Worm (Caenorhabditis elegans) whole organism, L2 larva: ENCODE data around the gene srw-122.
"Not testable (repeated sequence)": the region's sequence is repeated elsewhere in the genome, so short reads cannot be mapped to it uniquely, and the experiment has no call there.

Source experiments
- C34F6.9 ChIP-seq: fragments of 150-350 bp; optimal IDR thresholded peaks from 2 replicates; lab custom pipeline; 2014; ENCODE audit warnings: missing biosample characterization, missing genetic modification characterization
- ZK546.5 ChIP-seq: sonication (generic microtip); optimal IDR thresholded peaks from 2 replicates; lab custom pipeline; 2017; ENCODE audit warnings: missing biosample characterization, missing genetic modification characterization
- alr-1 ChIP-seq: fragments of 150-350 bp; optimal IDR thresholded peaks from 2 replicates; lab custom pipeline; 2014; ENCODE audit warnings: missing biosample characterization, missing genetic modification characterization
- ama-1 ChIP-seq: fragments of 150-350 bp; optimal IDR thresholded peaks from 2 replicates; lab custom pipeline; 2018; ENCODE audit warnings: inconsistent platforms
- ceh-16 ChIP-seq: fragments of 150-350 bp; optimal IDR thresholded peaks from 2 replicates; lab custom pipeline; 2014; ENCODE audit warnings: missing biosample characterization, missing genetic modification characterization
- ceh-82 ChIP-seq: fragments of 150-350 bp; optimal IDR thresholded peaks from 2 replicates; lab custom pipeline; 2014; ENCODE audit warnings: missing biosample characterization, missing genetic modification characterization
- crh-2 ChIP-seq: sonication (generic microtip); optimal IDR thresholded peaks from 2 replicates; lab custom pipeline; 2017; ENCODE audit warnings: missing biosample characterization, missing genetic modification characterization
- egl-27 ChIP-seq: sonication (generic microtip); optimal IDR thresholded peaks from 3 replicates; lab custom pipeline; 2017; ENCODE audit warnings: missing biosample characterization, missing genetic modification reagents, missing genetic modification characterization
- elt-1 ChIP-seq: fragments of 150-350 bp; optimal IDR thresholded peaks from 2 replicates; lab custom pipeline; 2014; ENCODE audit warnings: missing biosample characterization, missing genetic modification characterization
- elt-3 ChIP-seq: sonication (generic microtip); optimal IDR thresholded peaks from 2 replicates; lab custom pipeline; 2017; ENCODE audit warnings: missing biosample characterization, missing genetic modification characterization
- gmeb-1 ChIP-seq: fragments of 150-350 bp; optimal IDR thresholded peaks from 2 replicates; lab custom pipeline; 2014; ENCODE audit warnings: missing biosample characterization, missing genetic modification characterization
- lin-39 ChIP-seq: fragments of 150-350 bp; optimal IDR thresholded peaks from 2 replicates; lab custom pipeline; 2014; ENCODE audit warnings: missing biosample characterization, missing genetic modification reagents, missing genetic modification characterization
- lsy-2 ChIP-seq, 2 experiments: fragments of 150-350 bp in 1 of 2; sonication (generic microtip) in 1 of 2; optimal IDR thresholded peaks; 2 replicates each; lab custom pipeline; 2014 to 2017; ENCODE audit warnings: missing biosample characterization in 2 of 2, missing genetic modification characterization in 2 of 2
- mab-5 ChIP-seq: fragments of 150-350 bp; optimal IDR thresholded peaks from 2 replicates; lab custom pipeline; 2014; ENCODE audit warnings: missing biosample characterization, missing genetic modification characterization
- mdl-1 ChIP-seq, 2 experiments: fragments of 150-350 bp in 1 of 2; sonication (generic microtip) in 1 of 2; optimal IDR thresholded peaks; 2 replicates each; lab custom pipeline; 2017; ENCODE audit warnings: missing biosample characterization in 2 of 2, missing genetic modification characterization in 2 of 2
- nhr-10 ChIP-seq: sonication (generic microtip); optimal IDR thresholded peaks from 2 replicates; lab custom pipeline; 2017; ENCODE audit warnings: missing biosample characterization, missing genetic modification characterization
- nhr-12 ChIP-seq: fragments of 150-350 bp; optimal IDR thresholded peaks from 2 replicates; lab custom pipeline; 2014; ENCODE audit warnings: missing biosample characterization, missing genetic modification characterization
- nhr-129 ChIP-seq: fragments of 150-350 bp; optimal IDR thresholded peaks from 2 replicates; lab custom pipeline; 2014; ENCODE audit warnings: missing biosample characterization, missing genetic modification characterization
- nhr-21 ChIP-seq: fragments of 150-350 bp; optimal IDR thresholded peaks from 2 replicates; lab custom pipeline; 2014; ENCODE audit warnings: missing biosample characterization, missing genetic modification characterization
- nhr-23 ChIP-seq: fragments of 150-350 bp; optimal IDR thresholded peaks from 2 replicates; lab custom pipeline; 2014; ENCODE audit warnings: missing biosample characterization, missing genetic modification reagents, missing genetic modification characterization
- nhr-237 ChIP-seq: fragments of 150-350 bp; optimal IDR thresholded peaks from 2 replicates; lab custom pipeline; 2014; ENCODE audit warnings: missing biosample characterization, missing genetic modification characterization
- nhr-25 ChIP-seq: fragments of 150-350 bp; sonication (generic microtip); optimal IDR thresholded peaks from 3 replicates; lab custom pipeline; 2014; ENCODE audit warnings: missing biosample characterization, missing genetic modification characterization
- nhr-6 ChIP-seq: fragments of 150-350 bp; optimal IDR thresholded peaks from 2 replicates; lab custom pipeline; 2014; ENCODE audit warnings: missing biosample characterization, missing genetic modification characterization
- peb-1 ChIP-seq: fragments of 150-350 bp; optimal IDR thresholded peaks from 2 replicates; lab custom pipeline; 2014; ENCODE audit warnings: missing biosample characterization, missing genetic modification characterization
- sem-4 ChIP-seq: fragments of 150-350 bp; optimal IDR thresholded peaks from 2 replicates; lab custom pipeline; 2014; ENCODE audit warnings: missing biosample characterization, missing genetic modification reagents, missing genetic modification characterization
- sma-3 ChIP-seq: sonication (generic microtip); optimal IDR thresholded peaks from 2 replicates; lab custom pipeline; 2016; ENCODE audit warnings: missing genetic modification reagents, missing genetic modification characterization, missing compliant biosample characterization
- sma-9 ChIP-seq, 2 experiments: fragments of 150-350 bp in 1 of 2; sonication (generic microtip) in 1 of 2; optimal IDR thresholded peaks; 2 replicates each; lab custom pipeline; 2014 to 2016; ENCODE audit warnings: missing genetic modification characterization in 2 of 2, mild to moderate bottlenecking in 1 of 2, missing biosample characterization in 1 of 2, missing compliant biosample characterization in 1 of 2, missing genetic modification reagents in 1 of 2, moderate library complexity in 1 of 2
- snpc-4 ChIP-seq: fragments of 150-350 bp; optimal IDR thresholded peaks from 2 replicates; lab custom pipeline; 2014; ENCODE audit warnings: missing biosample characterization, missing genetic modification characterization
- unc-39 ChIP-seq: fragments of 150-350 bp; optimal IDR thresholded peaks from 2 replicates; lab custom pipeline; 2014; ENCODE audit warnings: missing biosample characterization, missing genetic modification characterization
- unc-62 ChIP-seq: fragments of 150-350 bp; optimal IDR thresholded peaks from 2 replicates; lab custom pipeline; 2014; ENCODE audit warnings: missing biosample characterization, missing genetic modification reagents, missing genetic modification characterization
- zag-1 ChIP-seq: fragments of 150-350 bp; optimal IDR thresholded peaks from 2 replicates; lab custom pipeline; 2014; ENCODE audit warnings: missing biosample characterization, missing genetic modification characterization
- ztf-4 ChIP-seq: fragments of 150-350 bp; optimal IDR thresholded peaks from 2 replicates; lab custom pipeline; 2014; ENCODE audit warnings: missing biosample characterization, missing genetic modification characterization

The srw-122 gene

DNA sequence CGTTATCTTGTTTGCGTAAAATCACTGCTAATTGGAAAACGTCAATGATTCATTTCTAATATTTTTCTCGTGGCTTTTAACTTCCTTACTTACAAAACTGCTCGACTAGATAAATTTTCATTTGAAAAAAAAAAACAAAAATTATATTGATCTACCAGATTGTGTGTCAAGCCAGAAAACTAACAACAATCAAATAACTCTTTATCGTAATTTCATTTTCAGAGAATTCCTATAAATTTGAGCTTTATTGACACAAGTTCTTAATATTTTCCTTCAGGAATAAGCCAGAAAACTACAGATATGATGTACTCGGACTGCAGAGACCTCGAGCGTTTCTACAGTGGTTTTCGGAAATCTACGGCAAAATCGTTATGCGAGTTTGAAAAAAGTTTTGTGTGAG, 24.3 kb upstream of the srw-122 start, which contains the start of gene srw-124:
TSS of gene srw-124 (plus strand) at position 301 of the 400 bp plus-strand sequence.
- no peak for TF ChIP-seq zag-1 (tag; lab: Kevin White, UChicago)
- no peak for TF ChIP-seq elt-3 (tag; lab: Kevin White, UChicago)
- TF ChIP-seq nhr-10 (tag; lab: Kevin White, UChicago) = no peak
- no peak for TF ChIP-seq mab-5 (tag; lab: Kevin White, UChicago)
- TF ChIP-seq nhr-129 (tag; lab: Kevin White, UChicago) = no peak
- TF ChIP-seq sma-3 (GFP tag; lab: Kevin White, UChicago) = no peak
- no peak for TF ChIP-seq ztf-4 (tag; lab: Kevin White, UChicago)
- TF ChIP-seq nhr-12 (tag; lab: Kevin White, UChicago) = no peak
- no peak for TF ChIP-seq unc-62 (GFP tag; lab: Kevin White, UChicago)
- TF ChIP-seq sma-9 (GFP tag; optimal IDR thresholded peaks at IDR 0.05; lab: Kevin White, UChicago) = no peak
- TF ChIP-seq sma-9 (tag; optimal IDR thresholded peaks at IDR 0.05; lab: Kevin White, UChicago) = no peak

DNA sequence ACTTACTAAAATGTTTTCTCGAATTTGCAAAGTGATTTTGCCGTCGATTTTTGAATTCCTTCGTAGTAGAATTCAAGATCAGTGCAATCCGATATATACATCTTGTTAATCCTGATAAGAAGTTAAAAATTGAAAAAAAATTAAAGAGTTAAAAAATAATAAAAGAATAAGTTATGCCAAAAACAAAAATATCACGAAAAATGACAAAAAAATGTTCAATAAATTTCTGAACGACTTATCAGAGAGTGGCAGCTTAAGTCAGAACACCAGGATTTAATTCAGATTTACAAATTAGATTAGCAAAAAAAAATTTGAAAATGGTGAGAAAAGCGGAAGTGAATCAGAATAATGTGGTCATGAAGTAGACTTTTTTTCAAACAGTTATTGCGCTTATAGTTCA, 23.3 kb upstream of the srw-122 start, which contains the start of gene srw-123:
TSS of gene srw-123 (minus strand) at position 101 of the 400 bp plus-strand sequence.
- TF ChIP-seq nhr-6; unc-39; mdl-1 (tag; optimal IDR thresholded peaks at IDR 0.05; lab: Kevin White, UChicago): not testable (repeated sequence)

DNA sequence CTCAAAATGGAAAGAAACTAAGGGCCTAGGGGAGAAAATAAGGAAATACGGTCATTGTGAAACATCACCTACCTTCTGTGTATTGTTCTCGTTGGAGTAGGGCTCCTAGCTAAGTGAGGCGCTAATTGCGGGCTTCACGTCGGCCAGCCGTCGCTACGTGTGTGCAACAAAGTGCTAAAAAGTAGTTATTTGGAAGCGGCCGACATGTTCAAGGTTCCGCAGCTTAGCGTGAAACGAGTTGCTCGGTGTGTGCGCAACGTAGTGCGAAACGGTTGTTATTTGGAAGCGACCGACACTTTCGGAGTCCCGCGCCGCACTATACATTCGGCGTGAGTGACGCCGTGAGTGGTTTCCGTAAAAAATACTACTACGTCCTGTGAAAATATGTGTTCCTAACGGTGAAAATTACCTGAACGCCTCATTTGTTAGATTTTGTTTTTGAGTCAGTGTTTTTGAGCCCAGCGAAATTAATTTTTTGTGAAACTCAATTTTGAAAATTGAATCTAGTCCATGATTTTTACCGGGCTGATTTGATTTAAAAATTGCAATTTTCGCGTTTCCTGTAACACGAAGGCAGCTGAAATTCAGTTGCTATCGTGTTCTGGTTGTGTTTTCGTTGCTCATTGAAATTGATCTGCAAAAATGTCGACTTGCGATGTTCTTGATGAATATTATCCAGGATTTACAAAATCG, 19.5 kb upstream of the srw-122 start, which contains the start of gene srw-129:
TSS of gene srw-129 (plus strand) at position 643 of the 693 bp plus-strand sequence.
- no peak for TF ChIP-seq nhr-129 (tag; lab: Kevin White, UChicago)
- no peak for TF ChIP-seq gmeb-1 (tag; lab: Kevin White, UChicago)
- TF ChIP-seq elt-3 (tag; lab: Kevin White, UChicago) = no peak
- no peak for TF ChIP-seq nhr-6
- TF ChIP-seq ceh-82 (tag; lab: Kevin White, UChicago) = no peak

DNA sequence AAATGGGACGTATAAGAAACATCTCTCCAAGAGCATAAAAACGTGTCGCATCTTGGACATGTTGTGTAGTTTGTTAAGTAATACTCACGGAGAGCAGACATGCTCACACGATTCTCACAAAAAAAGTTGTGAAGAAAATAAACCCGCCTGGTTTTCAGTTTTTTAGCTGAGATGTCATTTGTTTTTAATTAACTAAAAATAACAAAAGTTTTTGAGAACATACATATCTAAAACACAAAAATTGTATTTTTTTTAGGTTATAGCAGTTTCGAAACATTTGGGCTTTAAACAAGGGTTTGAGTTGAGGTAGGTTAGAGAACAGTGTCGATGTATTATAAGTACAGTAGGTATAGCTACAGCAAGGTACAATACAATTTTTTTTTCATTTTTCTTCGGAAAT, 12.8 kb upstream of the srw-122 start, which contains the start of gene srh-88:
TSS of gene srh-88 (minus strand) at position 101 of the 400 bp plus-strand sequence.
- no peak for TF ChIP-seq sma-3 (GFP tag; lab: Kevin White, UChicago)
- TF ChIP-seq, all 48 proteins: peak for 0

DNA sequence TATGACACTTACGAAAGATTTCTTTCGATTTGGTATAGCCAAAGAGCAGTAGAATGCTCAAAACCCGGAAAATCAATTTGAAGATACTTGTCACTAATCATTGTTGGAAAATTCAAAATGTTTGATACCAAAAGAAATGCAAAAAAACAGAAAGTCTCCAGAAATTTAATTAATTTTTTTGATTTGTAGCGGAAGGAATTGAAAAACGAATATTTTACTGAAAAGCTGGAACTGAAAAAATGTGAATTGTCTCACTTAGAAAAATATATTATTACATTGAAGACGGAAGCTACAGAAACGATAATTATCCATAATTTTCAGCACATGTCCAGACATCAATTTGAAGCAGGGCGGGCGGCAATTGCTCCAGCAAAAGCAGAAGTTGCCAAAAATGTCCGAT, 11.0 kb upstream of the srw-122 start, which contains the start of gene srw-138:
TSS of gene srw-138 (minus strand) at position 101 of the 400 bp plus-strand sequence.
- TF ChIP-seq nhr-129 (tag; lab: Kevin White, UChicago) = no peak
- no peak for TF ChIP-seq gmeb-1 (tag; lab: Kevin White, UChicago)
- TF ChIP-seq ama-1 (lab: Kevin White, UChicago) = no peak
- no peak for TF ChIP-seq ceh-16 (tag; lab: Kevin White, UChicago)
- no peak for TF ChIP-seq nhr-10 (tag; lab: Kevin White, UChicago)
- TF ChIP-seq nhr-25 (tag; lab: Kevin White, UChicago) = no peak
- TF ChIP-seq egl-27 (tag; lab: Kevin White, UChicago) = no peak
- TF ChIP-seq snpc-4 (tag; lab: Kevin White, UChicago) = no peak
- no peak for TF ChIP-seq crh-2 (tag; lab: Kevin White, UChicago)
- no peak for TF ChIP-seq elt-1 (tag; lab: Kevin White, UChicago)
- TF ChIP-seq C34F6.9 (tag; lab: Kevin White, UChicago) = no peak
- no peak for TF ChIP-seq ZK546.5 (tag; lab: Kevin White, UChicago)
- no peak for TF ChIP-seq mab-5 (tag; lab: Kevin White, UChicago)
- no peak for TF ChIP-seq elt-3 (tag; lab: Kevin White, UChicago)
- no peak for TF ChIP-seq lin-39 (tag; lab: Kevin White, UChicago)
- TF ChIP-seq nhr-237 (tag; lab: Kevin White, UChicago) = no peak
- TF ChIP-seq, all 48 proteins: peak for 0

DNA sequence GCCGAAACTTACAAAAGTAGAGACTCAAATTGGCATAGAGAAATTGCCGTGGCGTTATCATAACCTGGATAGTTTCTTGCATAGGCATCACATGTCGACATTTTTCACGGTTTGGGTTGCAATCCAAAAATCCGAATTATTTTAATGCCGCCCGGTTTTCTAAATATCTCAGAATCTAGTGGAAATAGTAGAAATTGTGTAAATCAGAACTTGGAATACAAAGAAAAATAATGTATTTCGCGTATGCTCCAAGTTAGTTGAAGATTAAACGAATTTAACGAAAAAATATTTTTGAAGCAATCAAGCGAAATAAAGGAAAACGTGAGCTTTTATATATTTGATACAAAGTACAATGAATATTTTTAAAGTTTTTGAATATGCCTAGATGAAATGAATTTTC, 8.9 kb upstream of the srw-122 start, which contains the start of gene srw-144:
TSS of gene srw-144 (minus strand) at position 101 of the 400 bp plus-strand sequence.
- TF ChIP-seq peb-1 = no peak
- no peak for TF ChIP-seq nhr-6
- no peak for TF ChIP-seq nhr-10 (tag; lab: Kevin White, UChicago)
- TF ChIP-seq C34F6.9 (tag; lab: Kevin White, UChicago) = no peak
- TF ChIP-seq elt-3 (tag; lab: Kevin White, UChicago) = no peak
- TF ChIP-seq nhr-23 (tag; lab: Kevin White, UChicago) = no peak
- TF ChIP-seq lin-39 (tag; lab: Kevin White, UChicago) = no peak
- TF ChIP-seq mab-5 (tag; lab: Kevin White, UChicago) = no peak
- TF ChIP-seq nhr-21 = no peak
- no peak for TF ChIP-seq ama-1 (lab: Kevin White, UChicago)
- TF ChIP-seq nhr-129 (tag; lab: Kevin White, UChicago) = no peak
- no peak for TF ChIP-seq gmeb-1 (tag; lab: Kevin White, UChicago)
- TF ChIP-seq sma-3 (GFP tag; lab: Kevin White, UChicago) = no peak
- TF ChIP-seq lsy-2 (tag; optimal IDR thresholded peaks at IDR 0.05; lab: Kevin White, UChicago) = no peak
- TF ChIP-seq egl-27 (tag; lab: Kevin White, UChicago) = no peak
- TF ChIP-seq sma-9 (GFP tag; optimal IDR thresholded peaks at IDR 0.05; lab: Kevin White, UChicago) = no peak
- TF ChIP-seq sma-9 (tag; optimal IDR thresholded peaks at IDR 0.05; lab: Kevin White, UChicago) = no peak
- TF ChIP-seq alr-1 = no peak
- no peak for TF ChIP-seq sem-4 (tag; lab: Kevin White, UChicago)
- TF ChIP-seq, all 48 proteins: peak for 0
